Fruit fly (Drosophila melanogaster): ENCODE data around the gene CG5131.

Gene CG5131

DNA sequence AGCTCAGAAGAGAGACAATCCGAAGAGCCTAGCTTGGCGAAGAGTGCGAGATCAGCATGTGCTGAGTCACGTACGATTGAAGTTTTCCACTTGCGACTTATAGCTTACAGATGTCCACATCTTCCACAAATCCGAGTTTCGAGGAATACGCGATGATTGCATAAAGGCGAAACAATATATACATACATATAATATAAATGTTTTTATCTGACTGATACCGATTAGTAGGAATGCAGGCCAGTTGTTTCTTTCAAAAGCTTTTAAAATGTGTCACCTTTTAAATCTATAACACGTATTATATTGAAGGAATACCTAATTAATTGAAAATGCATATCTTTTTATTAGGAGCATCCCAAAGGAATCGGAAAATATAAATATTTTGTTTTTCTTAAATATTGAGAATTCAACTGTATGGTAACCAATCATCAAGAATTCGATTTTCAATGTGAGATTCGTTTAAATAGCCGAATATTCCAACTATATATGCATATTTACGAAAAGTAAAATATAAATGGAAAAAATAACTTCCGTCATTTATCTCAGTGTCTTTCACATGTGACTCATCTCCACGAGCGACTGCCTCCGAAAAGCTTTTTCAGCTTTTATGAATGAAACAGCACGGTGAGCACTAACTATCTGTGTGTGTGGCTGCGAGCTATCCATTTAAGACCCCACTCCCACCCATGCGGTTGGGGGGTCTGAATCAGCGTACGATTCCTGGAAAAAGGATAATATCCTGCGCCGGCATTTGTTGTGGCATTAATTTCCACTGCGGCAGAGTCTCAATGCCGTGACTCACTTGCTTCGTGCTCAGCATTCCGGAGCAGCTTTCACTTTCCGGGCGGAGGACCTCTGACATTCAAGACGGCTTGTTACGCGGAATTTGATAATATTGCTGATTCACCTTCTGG lies 33.5 kb upstream of the CG5131 start (continued):
- peak; percentile 6 to 84 for TF ChIP-seq Hr51 (GFP tag; optimal IDR thresholded peaks at IDR 0.05)
- no peak for TF ChIP-seq Bdp1 (GFP tag; optimal IDR thresholded peaks at IDR 0.05)
- no peak for TF ChIP-seq HLHmδ (GFP tag; optimal IDR thresholded peaks at IDR 0.05)
- TF ChIP-seq CG14050 (GFP tag; IDR thresholded peaks at IDR 0.05): peak; percentile 49; the same call in 2 of the 3 replicates
- TF ChIP-seq wor (GFP tag; IDR thresholded peaks at IDR 0.05): no peak
- no peak for TF ChIP-seq aop (GFP tag; IDR thresholded peaks at IDR 0.05)
- no peak for TF ChIP-seq her (GFP tag; optimal IDR thresholded peaks at IDR 0.05)
- no peak for TF ChIP-seq Sry-β (GFP tag; optimal IDR thresholded peaks at IDR 0.05)
- no peak for TF ChIP-seq NC2β (GFP tag; optimal IDR thresholded peaks at IDR 0.05)
- TF ChIP-seq danr (GFP tag; IDR thresholded peaks at IDR 0.05): no peak
- TF ChIP-seq sima (GFP tag; optimal IDR thresholded peaks at IDR 0.05): no peak
- peak; percentile 74 for TF ChIP-seq PHDP (tag; optimal IDR thresholded peaks at IDR 0.05)
- peak; percentile 67; the same call in 2 of the 3 replicates for TF ChIP-seq CG11456 (GFP tag; IDR thresholded peaks at IDR 0.05)
- peak; percentile 75 for TF ChIP-seq CG15269 (tag; optimal IDR thresholded peaks at IDR 0.05)
- TF ChIP-seq cas (GFP tag; IDR thresholded peaks at IDR 0.05): peak; percentile 69
- peak; percentile 9 to 53 for TF ChIP-seq Pdp1 (GFP tag; optimal IDR thresholded peaks at IDR 0.05)
- TF ChIP-seq CG13624 (GFP tag; optimal IDR thresholded peaks at IDR 0.05): peak; percentile 11
- TF ChIP-seq Lim3 (GFP tag; IDR thresholded peaks at IDR 0.05): no peak
- TF ChIP-seq ab (GFP tag; optimal IDR thresholded peaks at IDR 0.05): no peak
- TF ChIP-seq ap (GFP tag; IDR thresholded peaks at IDR 0.05): no peak
- no peak for TF ChIP-seq CG9932 (GFP tag; IDR thresholded peaks at IDR 0.05)
- no peak for TF ChIP-seq gsb-n (tag; optimal IDR thresholded peaks at IDR 0.05)
- TF ChIP-seq CG2199 (GFP tag; IDR thresholded peaks at IDR 0.05): no peak
- TF ChIP-seq CG10654 (GFP tag; optimal IDR thresholded peaks at IDR 0.05): peak; percentile 32
- TF ChIP-seq CG4424 (GFP tag; optimal IDR thresholded peaks at IDR 0.05): peak; percentile 51
- peak; percentile 54 for TF ChIP-seq CG12769 (tag; optimal IDR thresholded peaks at IDR 0.05)

DNA sequence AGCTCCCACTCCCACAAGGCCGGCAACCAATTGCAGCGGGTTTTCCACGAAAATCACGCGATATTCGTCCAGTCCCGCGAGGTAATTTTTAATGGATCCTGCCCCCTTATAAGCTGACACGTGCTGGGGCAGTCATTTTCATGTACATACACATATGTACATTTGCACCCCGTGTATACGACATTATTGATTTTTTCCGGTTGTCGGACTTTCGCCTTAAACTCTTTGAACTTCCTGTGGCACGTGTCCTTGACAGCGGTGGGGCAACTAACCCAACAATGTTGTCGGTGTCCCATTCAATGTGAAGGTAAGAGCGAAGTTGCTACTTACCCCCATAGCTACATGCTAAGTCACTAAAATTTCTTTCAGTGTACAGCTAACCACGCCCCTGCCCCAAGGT lies 32.2 kb upstream of the CG5131 start:
- no peak for TF ChIP-seq Dip3 (GFP tag; optimal IDR thresholded peaks at IDR 0.05)
- TF ChIP-seq CG1233 (GFP tag; optimal IDR thresholded peaks at IDR 0.05): no peak
- peak; percentile 92 for TF ChIP-seq Hey (tag; optimal IDR thresholded peaks at IDR 0.05)
- TF ChIP-seq sens (GFP tag): peak; percentile 50
- TF ChIP-seq cwo (GFP tag; optimal IDR thresholded peaks at IDR 0.05): peak; percentile 38

DNA sequence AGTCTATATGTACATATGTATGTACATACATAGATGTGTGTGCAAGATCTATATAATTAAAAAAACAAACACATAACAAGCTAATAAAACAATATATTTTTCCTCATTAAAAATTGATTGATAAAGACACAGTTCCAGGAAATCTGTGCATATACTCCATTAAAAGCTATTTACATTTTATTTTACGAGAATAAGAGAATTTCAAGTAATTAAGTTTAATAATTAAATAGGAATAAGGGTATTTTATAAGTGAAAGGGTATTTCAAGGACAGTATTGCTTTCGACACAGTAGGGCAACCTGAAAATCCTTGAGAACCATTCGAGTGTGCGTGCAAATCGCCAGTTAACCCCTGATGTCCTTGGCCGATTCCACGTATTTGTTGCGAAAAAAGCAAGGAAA lies 31.7 kb upstream of the CG5131 start, which contains the start of gene CG5050:
Gene CG5050 (plus strand): TSS at position 301 of the 400 bp plus-strand sequence.
- TF ChIP-seq lab (GFP tag; optimal IDR thresholded peaks at IDR 0.05) (no peak), tup (GFP tag; optimal IDR thresholded peaks at IDR 0.05) (no peak), CG8924 (tag; optimal IDR thresholded peaks at IDR 0.05) (no peak), zfh1 (GFP tag; IDR thresholded peaks at IDR 0.05) (no peak), sisA (GFP tag; IDR thresholded peaks at IDR 0.05) (no peak), CG32767 (GFP tag; IDR thresholded peaks at IDR 0.05) (no peak), Bteb2 (GFP tag; optimal IDR thresholded peaks at IDR 0.05) (no peak), Fer3 (tag; optimal IDR thresholded peaks at IDR 0.05) (no peak), ash1 (GFP tag; optimal IDR thresholded peaks at IDR 0.05) (no peak), sr (GFP tag; IDR thresholded peaks at IDR 0.05) (no peak)
